Worm (Caenorhabditis elegans) whole organism, L3 larva: ENCODE measurements around the gene F42A9.7.
A peak's percentile ranks its signal among the peaks of the same experiment; 100 is the strongest.

Source experiments
- ZK546.5 ChIP-seq: sonication (generic microtip); optimal IDR thresholded peaks from 2 replicates; lab custom pipeline; 2017; ENCODE audit warnings: missing biosample characterization, missing genetic modification characterization
- aly-2 ChIP-seq: fragments of 150-350 bp; optimal IDR thresholded peaks from 2 replicates; lab custom pipeline; 2014; ENCODE audit warnings: missing biosample characterization, missing genetic modification characterization
- ama-1 ChIP-seq: fragments of 150-350 bp; optimal IDR thresholded peaks from 2 replicates; lab custom pipeline; 2018
- ceh-28 ChIP-seq: fragments of 150-350 bp; optimal IDR thresholded peaks from 2 replicates; lab custom pipeline; 2014; ENCODE audit warnings: missing biosample characterization, missing genetic modification reagents, missing genetic modification characterization
- ceh-82 ChIP-seq: fragments of 150-350 bp; optimal IDR thresholded peaks from 2 replicates; lab custom pipeline; 2014; ENCODE audit warnings: missing biosample characterization, missing genetic modification characterization
- ceh-9 ChIP-seq: sonication (generic microtip); optimal IDR thresholded peaks from 2 replicates; lab custom pipeline; 2018; ENCODE audit warnings: missing biosample characterization, missing genetic modification characterization
- egl-27 ChIP-seq: sonication (generic microtip); optimal IDR thresholded peaks from 4 replicates; lab custom pipeline; 2017; ENCODE audit warnings: missing biosample characterization, missing genetic modification reagents, missing genetic modification characterization
- egl-5 ChIP-seq: fragments of 150-350 bp; optimal IDR thresholded peaks from 2 replicates; lab custom pipeline; 2017; ENCODE audit warnings: missing biosample characterization, missing genetic modification reagents, missing genetic modification characterization, inconsistent platforms
- elt-1 ChIP-seq: fragments of 150-350 bp; optimal IDR thresholded peaks from 2 replicates; lab custom pipeline; 2014; ENCODE audit warnings: missing biosample characterization, missing genetic modification characterization
- elt-2 ChIP-seq: sonication (generic microtip); optimal IDR thresholded peaks from 2 replicates; lab custom pipeline; 2016; ENCODE audit warnings: missing genetic modification reagents, mild to moderate bottlenecking, missing genetic modification characterization, missing compliant biosample characterization
- eor-1 ChIP-seq, 2 experiments: fragments of 150-350 bp; optimal IDR thresholded peaks; 2 replicates each; lab custom pipeline; 2014 to 2018; ENCODE audit warnings: missing biosample characterization in 2 of 2, missing genetic modification characterization in 2 of 2
- fkh-10 ChIP-seq: sonication (generic microtip); optimal IDR thresholded peaks from 2 replicates; lab custom pipeline; 2017; ENCODE audit warnings: missing biosample characterization, missing genetic modification reagents, missing genetic modification characterization
- fkh-2 ChIP-seq: fragments of 150-350 bp; optimal IDR thresholded peaks from 2 replicates; lab custom pipeline; 2014; ENCODE audit warnings: missing biosample characterization, missing genetic modification reagents, missing genetic modification characterization
- fos-1 ChIP-seq: fragments of 150-350 bp; optimal IDR thresholded peaks from 2 replicates; lab custom pipeline; 2014; ENCODE audit warnings: missing biosample characterization, missing genetic modification characterization
- hmg-11 ChIP-seq: sonication (generic microtip); optimal IDR thresholded peaks from 2 replicates; lab custom pipeline; 2016; ENCODE audit warnings: missing genetic modification characterization, missing compliant biosample characterization
- jun-1 ChIP-seq: fragments of 150-350 bp; optimal IDR thresholded peaks from 2 replicates; lab custom pipeline; 2014; ENCODE audit warnings: missing biosample characterization, missing genetic modification reagents, missing genetic modification characterization
- lin-15B ChIP-seq: fragments of 150-350 bp; optimal IDR thresholded peaks from 2 replicates; lab custom pipeline; 2014; ENCODE audit warnings: missing biosample characterization, missing genetic modification characterization
- lin-39 ChIP-seq: fragments of 150-350 bp; optimal IDR thresholded peaks from 2 replicates; lab custom pipeline; 2018; ENCODE audit warnings: missing biosample characterization, missing genetic modification reagents, missing genetic modification characterization
- lsy-12 ChIP-seq: sonication (generic microtip); optimal IDR thresholded peaks from 2 replicates; lab custom pipeline; 2016; ENCODE audit warnings: mild to moderate bottlenecking, missing genetic modification characterization, missing compliant biosample characterization
- mml-1 ChIP-seq: fragments of 150-350 bp; sonication (generic microtip); optimal IDR thresholded peaks from 3 replicates; lab custom pipeline; 2014; ENCODE audit warnings: missing biosample characterization, missing genetic modification characterization
- nfya-1 ChIP-seq: sonication (generic microtip); optimal IDR thresholded peaks from 2 replicates; lab custom pipeline; 2017; ENCODE audit warnings: missing genetic modification characterization, mild to moderate bottlenecking, missing compliant biosample characterization, antibody characterized with exemption, moderate library complexity; ENCODE audit not compliant: insufficient read depth
- nhr-11 ChIP-seq: fragments of 150-350 bp; optimal IDR thresholded peaks from 2 replicates; lab custom pipeline; 2014; ENCODE audit warnings: missing biosample characterization, missing genetic modification characterization
- nhr-12 ChIP-seq: fragments of 150-350 bp; optimal IDR thresholded peaks from 2 replicates; lab custom pipeline; 2014; ENCODE audit warnings: missing biosample characterization, missing genetic modification characterization
- nhr-23 ChIP-seq: fragments of 150-350 bp; optimal IDR thresholded peaks from 2 replicates; lab custom pipeline; 2014; ENCODE audit warnings: missing biosample characterization, missing genetic modification reagents, missing genetic modification characterization
- nhr-237 ChIP-seq: fragments of 150-350 bp; optimal IDR thresholded peaks from 2 replicates; lab custom pipeline; 2014; ENCODE audit warnings: missing biosample characterization, missing genetic modification characterization
- nhr-25 ChIP-seq: sonication (generic microtip); optimal IDR thresholded peaks from 2 replicates; lab custom pipeline; 2017; ENCODE audit warnings: missing biosample characterization, missing genetic modification characterization
- nhr-43 ChIP-seq: sonication (generic microtip); optimal IDR thresholded peaks from 2 replicates; lab custom pipeline; 2016; ENCODE audit warnings: mild to moderate bottlenecking, missing genetic modification characterization, missing compliant biosample characterization; ENCODE audit not compliant: poor library complexity, severe bottlenecking
- nhr-67 ChIP-seq: fragments of 150-350 bp; optimal IDR thresholded peaks from 2 replicates; lab custom pipeline; 2014; ENCODE audit warnings: missing biosample characterization, missing genetic modification characterization
- nhr-76 ChIP-seq: fragments of 150-350 bp; sonication (generic microtip); optimal IDR thresholded peaks from 5 replicates; lab custom pipeline; 2014; ENCODE audit warnings: missing biosample characterization, missing genetic modification characterization
- nhr-77 ChIP-seq: fragments of 150-350 bp; optimal IDR thresholded peaks from 2 replicates; lab custom pipeline; 2014; ENCODE audit warnings: missing biosample characterization, missing genetic modification characterization
- pha-4 ChIP-seq: fragments of 150-350 bp; optimal IDR thresholded peaks from 2 replicates; lab custom pipeline; 2014; ENCODE audit warnings: missing biosample characterization, missing genetic modification reagents, missing genetic modification characterization
- pqm-1 ChIP-seq: fragments of 150-350 bp; optimal IDR thresholded peaks from 2 replicates; lab custom pipeline; 2017; ENCODE audit warnings: missing biosample characterization, missing genetic modification characterization, inconsistent platforms
- sea-2 ChIP-seq: fragments of 150-350 bp; sonication (generic microtip); optimal IDR thresholded peaks from 4 replicates; lab custom pipeline; 2014; ENCODE audit warnings: missing biosample characterization, missing genetic modification reagents, missing genetic modification characterization
- skn-1 ChIP-seq: fragments of 150-350 bp; optimal IDR thresholded peaks from 2 replicates; lab custom pipeline; 2014; ENCODE audit warnings: missing biosample characterization, missing genetic modification characterization
- snpc-4 ChIP-seq: fragments of 150-350 bp; optimal IDR thresholded peaks from 2 replicates; lab custom pipeline; 2014; ENCODE audit warnings: missing biosample characterization, missing genetic modification characterization
- tbx-2 ChIP-seq: sonication (generic microtip); optimal IDR thresholded peaks from 2 replicates; lab custom pipeline; 2016; ENCODE audit warnings: mild to moderate bottlenecking, missing genetic modification characterization, missing compliant biosample characterization
- ztf-4 ChIP-seq: fragments of 150-350 bp; optimal IDR thresholded peaks from 2 replicates; lab custom pipeline; 2014; ENCODE audit warnings: missing biosample characterization, missing genetic modification characterization

F42A9.7 gene

ce11 chrIV:8625730-8626129, 8.8 kb upstream of the F42A9.7 start:
- TF ChIP-seq skn-1 (tag; lab: Kevin White, UChicago) (no peak), lin-15B (tag; lab: Kevin White, UChicago) (no peak), sea-2 (GFP tag; lab: Kevin White, UChicago) (no peak), fkh-10 (GFP tag; lab: Kevin White, UChicago) (no peak), pqm-1 (tag; lab: Kevin White, UChicago) (no peak), fos-1 (tag; lab: Kevin White, UChicago) (no peak), nhr-12 (tag; lab: Kevin White, UChicago) (no peak), nhr-11 (no peak), jun-1 (no peak), ceh-9 (tag; lab: Kevin White, UChicago) (no peak), nhr-237 (tag; lab: Kevin White, UChicago) (no peak), lin-39 (tag; lab: Kevin White, UChicago) (no peak), ceh-28 (tag; lab: Kevin White, UChicago) (no peak)

ce11 chrIV:8620102-8620733, 3.3 kb upstream of the F42A9.7 start, which contains the start of gene lin-49:
Gene lin-49, plus strand, starts transcription at chrIV:8620683.
- TF ChIP-seq fkh-10 (GFP tag; lab: Kevin White, UChicago): no peak
- no peak for TF ChIP-seq mml-1 (tag; lab: Kevin White, UChicago)
- peak; percentile 58 for TF ChIP-seq elt-1
- TF ChIP-seq ZK546.5: no peak
- TF ChIP-seq lin-39 (tag; lab: Kevin White, UChicago): peak; percentile 27
- peak; percentile 80 for TF ChIP-seq nfya-1 (tag; lab: Kevin White, UChicago)
- peak; percentile 65 for TF ChIP-seq ceh-28 (tag; lab: Kevin White, UChicago)
- no peak for TF ChIP-seq ceh-9 (tag; lab: Kevin White, UChicago)
- peak; percentile 61 for TF ChIP-seq lin-15B (tag; lab: Kevin White, UChicago)
- peak; percentile 75 for TF ChIP-seq nhr-25 (tag; lab: Kevin White, UChicago)
- peak; percentile 54 for TF ChIP-seq elt-2 (tag; lab: Kevin White, UChicago)
- peak; percentile 42 for TF ChIP-seq nhr-43 (tag; lab: Kevin White, UChicago)
- peak; percentile 1 for TF ChIP-seq ztf-4 (tag; lab: Kevin White, UChicago)
- no peak for TF ChIP-seq eor-1 (tag; optimal IDR thresholded peaks at IDR 0.05; lab: Kevin White, UChicago)
- no peak for TF ChIP-seq nhr-12 (tag; lab: Kevin White, UChicago)
- peak; percentile 88 for TF ChIP-seq hmg-11
- peak; percentile 35 for TF ChIP-seq pqm-1 (tag; lab: Kevin White, UChicago)
- TF ChIP-seq aly-2 (tag; lab: Kevin White, UChicago): no peak
- peak; percentile 41 for TF ChIP-seq skn-1 (tag; lab: Kevin White, UChicago)
- TF ChIP-seq nhr-11: peak; percentile 16
- peak; percentile 93 for TF ChIP-seq pha-4 (tag; lab: Kevin White, UChicago)
- TF ChIP-seq egl-5 (tag; lab: Kevin White, UChicago): no peak
- TF ChIP-seq jun-1: peak; percentile 30
- TF ChIP-seq nhr-23 (tag; lab: Kevin White, UChicago): peak; percentile 79
- TF ChIP-seq nhr-67 (tag; lab: Kevin White, UChicago): no peak
- TF ChIP-seq snpc-4 (tag; lab: Kevin White, UChicago): peak; percentile 56

ce11 chrIV:8618698-8619097, 1.8 kb upstream of the F42A9.7 start, which contains the start of gene F42A9.8:
Gene F42A9.8, minus strand, starts transcription at chrIV:8618785.
- TF ChIP-seq skn-1 (tag; lab: Kevin White, UChicago) (no peak), tbx-2 (tag; lab: Kevin White, UChicago) (no peak), nfya-1 (tag; lab: Kevin White, UChicago) (peak; percentile 31), mml-1 (tag; lab: Kevin White, UChicago) (no peak), aly-2 (tag; lab: Kevin White, UChicago) (no peak), nhr-43 (tag; lab: Kevin White, UChicago) (no peak), jun-1 (no peak), pha-4 (tag; lab: Kevin White, UChicago) (peak; percentile 40), fkh-10 (GFP tag; lab: Kevin White, UChicago) (no peak), ceh-28 (tag; lab: Kevin White, UChicago) (no peak), nhr-12 (tag; lab: Kevin White, UChicago) (no peak), nhr-25 (tag; lab: Kevin White, UChicago) (no peak), fkh-2 (tag; lab: Kevin White, UChicago) (no peak), ceh-82 (tag; lab: Kevin White, UChicago) (no peak), nhr-77 (tag; lab: Kevin White, UChicago) (no peak), nhr-76 (tag; lab: Kevin White, UChicago) (no peak), ama-1 (no peak), lsy-12 (tag; lab: Kevin White, UChicago) (no peak), lin-15B (tag; lab: Kevin White, UChicago) (peak; percentile 13), ztf-4 (tag; lab: Kevin White, UChicago) (no peak), egl-27 (tag; lab: Kevin White, UChicago) (no peak), fos-1 (tag; lab: Kevin White, UChicago) (no peak), elt-2 (tag; lab: Kevin White, UChicago) (no peak)
